Fruit fly (Drosophila melanogaster) whole organism, embryonic: Measurements from ENCODE around the gene PhKgamma.
A peak's percentile ranks its signal among the peaks of the same experiment; 100 is the strongest.

Experiments
- Abd-B ChIP-seq: fragments of 200-800 bp; sonication (Bioruptor generic); optimal IDR thresholded peaks from 2 replicates; lab custom pipeline; 2018; ENCODE audit warnings: missing biosample characterization, mild to moderate bottlenecking, missing genetic modification characterization, moderate library complexity
- Ada2b ChIP-seq: fragments of 200-800 bp; sonication (Bioruptor generic); IDR thresholded peaks from 2 replicates; pipeline ENCODE4 v1.3.6; 2022; ENCODE audit warnings: missing biosample characterization, missing genetic modification characterization
- Asciz ChIP-seq: fragments of 200-800 bp; sonication (Bioruptor generic); optimal IDR thresholded peaks from 2 replicates; lab custom pipeline; 2017; ENCODE audit warnings: missing biosample characterization, mild to moderate bottlenecking, missing genetic modification characterization, missing genetic modification reagents
- Atf6 ChIP-seq: fragments of 200-800 bp; sonication (Bioruptor generic); IDR thresholded peaks from 2 replicates; pipeline ENCODE4 v1.3.6; 2022; ENCODE audit warnings: missing biosample characterization, missing genetic modification characterization
- Awh ChIP-seq: fragments of 200-800 bp; sonication (Bioruptor generic); IDR thresholded peaks from 2 replicates; pipeline ENCODE4, ENCODE4 v1.3.6; 2022; ENCODE audit warnings: missing biosample characterization, missing genetic modification characterization
- B-H1 ChIP-seq: fragments of 200-800 bp; sonication (Bioruptor generic); IDR thresholded peaks from 3 replicates; pipeline ENCODE4 v1.3.6; 2022; ENCODE audit warnings: missing biosample characterization, missing genetic modification characterization
- B-H2 ChIP-seq: fragments of 200-800 bp; sonication (Bioruptor generic); optimal IDR thresholded peaks from 2 replicates; lab custom pipeline; 2018; ENCODE audit warnings: missing biosample characterization, mild to moderate bottlenecking, missing genetic modification characterization
- BEAF-32 ChIP-seq: fragments of 200-800 bp; sonication (Bioruptor generic); optimal IDR thresholded peaks from 3 replicates; lab custom pipeline; 2017; ENCODE audit warnings: missing biosample characterization, missing genetic modification characterization, mild to moderate bottlenecking, moderate library complexity, missing genetic modification reagents
- CG10209 ChIP-seq: fragments of 200-800 bp; sonication (Bioruptor generic); optimal IDR thresholded peaks from 3 replicates; lab custom pipeline; 2017; ENCODE audit warnings: missing biosample characterization, mild to moderate bottlenecking, missing genetic modification characterization, missing genetic modification reagents
- CG1024 ChIP-seq: fragments of 200-800 bp; sonication (Bioruptor generic); IDR thresholded peaks from 2 replicates; pipeline ENCODE4 v1.3.6; 2022; ENCODE audit warnings: missing biosample characterization, missing genetic modification characterization
- CG11093 ChIP-seq: fragments of 200-800 bp; sonication (Bioruptor generic); IDR thresholded peaks from 3 replicates; pipeline ENCODE4 v1.3.6; 2022; ENCODE audit warnings: missing biosample characterization, missing genetic modification characterization
- CG11504 ChIP-seq: fragments of 200-800 bp; sonication (Bioruptor generic); optimal IDR thresholded peaks from 3 replicates; lab custom pipeline; 2019; ENCODE audit warnings: missing biosample characterization, mild to moderate bottlenecking, missing genetic modification characterization, moderate library complexity
- CG13624 ChIP-seq: fragments of 200-800 bp; sonication (Bioruptor generic); optimal IDR thresholded peaks from 2 replicates; lab custom pipeline; 2016; ENCODE audit warnings: missing biosample characterization, missing genetic modification characterization
- CG13894 ChIP-seq: fragments of 200-800 bp; sonication (Bioruptor generic); optimal IDR thresholded peaks from 3 replicates; lab custom pipeline; 2018; ENCODE audit warnings: missing biosample characterization, mild to moderate bottlenecking, missing genetic modification characterization, moderate library complexity
- CG34422 ChIP-seq: fragments of 200-800 bp; sonication (Bioruptor generic); IDR thresholded peaks from 3 replicates; pipeline ENCODE4 v1.3.6; 2022; ENCODE audit warnings: missing biosample characterization, missing genetic modification characterization
- CG4424 ChIP-seq: fragments of 200-800 bp; sonication (Bioruptor generic); optimal IDR thresholded peaks from 3 replicates; lab custom pipeline; 2016; ENCODE audit warnings: missing biosample characterization, missing genetic modification characterization
- CG4617 ChIP-seq: fragments of 200-800 bp; sonication (Bioruptor generic); optimal IDR thresholded peaks from 3 replicates; lab custom pipeline; 2016; ENCODE audit warnings: missing biosample characterization, missing genetic modification characterization, borderline replicate concordance
- CG6254 ChIP-seq: fragments of 200-800 bp; sonication (Bioruptor generic); optimal IDR thresholded peaks from 3 replicates; lab custom pipeline; 2017; ENCODE audit warnings: mild to moderate bottlenecking, missing biosample characterization, missing genetic modification reagents, missing genetic modification characterization
- CG9876 ChIP-seq: fragments of 200-800 bp; sonication (Bioruptor generic); optimal IDR thresholded peaks from 2 replicates; lab custom pipeline; 2016; ENCODE audit warnings: missing biosample characterization, missing genetic modification characterization
- D19B ChIP-seq: fragments of 200-800 bp; sonication (Bioruptor generic); optimal IDR thresholded peaks from 2 replicates; lab custom pipeline; 2017; ENCODE audit warnings: missing biosample characterization, mild to moderate bottlenecking, missing genetic modification characterization
- Dp ChIP-seq: fragments of 200-800 bp; sonication (Bioruptor generic); optimal IDR thresholded peaks from 2 replicates; lab custom pipeline; 2018; ENCODE audit warnings: missing biosample characterization, mild to moderate bottlenecking, missing genetic modification characterization, moderate library complexity
- Drgx ChIP-seq: fragments of 200-800 bp; sonication (Bioruptor generic); IDR thresholded peaks from 2 replicates; pipeline ENCODE4 v1.3.6; 2022; ENCODE audit warnings: missing biosample characterization, missing genetic modification characterization
- HHEX ChIP-seq: fragments of 200-800 bp; sonication (Bioruptor generic); optimal IDR thresholded peaks from 3 replicates; lab custom pipeline; 2017; ENCODE audit warnings: missing biosample characterization, mild to moderate bottlenecking, missing genetic modification characterization, missing genetic modification reagents
- Hsf ChIP-seq: fragments of 200-800 bp; sonication (Bioruptor generic); optimal IDR thresholded peaks from 3 replicates; lab custom pipeline; 2016; ENCODE audit warnings: missing biosample characterization, missing genetic modification characterization
- Nf-YC ChIP-seq: fragments of 200-800 bp; optimal IDR thresholded peaks from 3 replicates; lab custom pipeline; 2019; ENCODE audit warnings: missing biosample characterization, mild to moderate bottlenecking, missing genetic modification characterization, moderate library complexity
- NfI ChIP-seq: fragments of 200-800 bp; sonication (Bioruptor generic); optimal IDR thresholded peaks from 3 replicates; lab custom pipeline; 2018; ENCODE audit warnings: missing biosample characterization, mild to moderate bottlenecking, missing genetic modification characterization, moderate library complexity
- Oli ChIP-seq: fragments of 200-800 bp; sonication (Bioruptor generic); optimal IDR thresholded peaks from 2 replicates; lab custom pipeline; 2018; ENCODE audit warnings: missing biosample characterization, mild to moderate bottlenecking, missing genetic modification characterization, moderate library complexity
- PHDP ChIP-seq: fragments of 200-800 bp; sonication (Bioruptor generic); optimal IDR thresholded peaks from 3 replicates; lab custom pipeline; 2018; ENCODE audit warnings: missing biosample characterization, mild to moderate bottlenecking, missing genetic modification characterization, moderate library complexity
- Pdp1 ChIP-seq, 2 experiments: fragments of 200-800 bp; sonication (Bioruptor generic); optimal IDR thresholded peaks; 3 replicates each; lab custom pipeline; 2016; ENCODE audit warnings: missing biosample characterization in 2 of 2, missing genetic modification characterization in 2 of 2, mild to moderate bottlenecking in 1 of 2, moderate library complexity in 1 of 2
- Ravus ChIP-seq: fragments of 200-800 bp; sonication (Bioruptor generic); IDR thresholded peaks from 2 replicates; pipeline ENCODE4 v1.3.6; 2022; ENCODE audit warnings: missing biosample characterization, missing genetic modification characterization
- Scr ChIP-seq: fragments of 200-800 bp; sonication (Bioruptor generic); IDR thresholded peaks from 2 replicates; pipeline ENCODE4 v1.3.6; 2022; ENCODE audit warnings: missing biosample characterization, missing genetic modification characterization; ENCODE audit not compliant: partially characterized antibody
- Side ChIP-seq: fragments of 200-800 bp; sonication (Bioruptor generic); optimal IDR thresholded peaks from 2 replicates; lab custom pipeline; 2016; ENCODE audit warnings: missing biosample characterization, missing genetic modification characterization
- Sox100B ChIP-seq: fragments of 200-800 bp; sonication (Bioruptor generic); optimal IDR thresholded peaks from 3 replicates; lab custom pipeline; 2018; ENCODE audit warnings: missing biosample characterization, mild to moderate bottlenecking, missing genetic modification characterization
- Xrp1 ChIP-seq: fragments of 200-800 bp; sonication (Bioruptor generic); IDR thresholded peaks from 2 replicates; pipeline ENCODE4 v1.3.6; 2022; ENCODE audit warnings: missing biosample characterization, missing genetic modification characterization
- az2 ChIP-seq: fragments of 200-800 bp; sonication (Bioruptor generic); optimal IDR thresholded peaks from 3 replicates; lab custom pipeline; 2016; ENCODE audit warnings: missing biosample characterization, missing genetic modification characterization
- bcd ChIP-seq: fragments of 200-800 bp; sonication (Bioruptor generic); optimal IDR thresholded peaks from 2 replicates; lab custom pipeline; 2017; ENCODE audit warnings: missing biosample characterization, mild to moderate bottlenecking, missing genetic modification characterization
- cad ChIP-seq: fragments of >200 bp; optimal IDR thresholded peaks from 2 replicates; lab custom pipeline; 2017; ENCODE audit warnings: missing biosample characterization, missing genetic modification characterization
- caup ChIP-seq: fragments of 200-800 bp; sonication (Bioruptor generic); optimal IDR thresholded peaks from 3 replicates; lab custom pipeline; 2017; ENCODE audit warnings: missing biosample characterization, mild to moderate bottlenecking, missing genetic modification characterization, moderate library complexity; ENCODE audit not compliant: severe bottlenecking
- chn ChIP-seq: fragments of 200-800 bp; sonication (Bioruptor generic); optimal IDR thresholded peaks from 2 replicates; lab custom pipeline; 2016; ENCODE audit warnings: missing biosample characterization, missing genetic modification characterization
- crp ChIP-seq, 2 experiments: fragments of 200-800 bp; sonication (Bioruptor generic); optimal IDR thresholded peaks; 2 replicates in 1 of 2; 3 replicates in 1 of 2; lab custom pipeline; 2017; ENCODE audit warnings: missing biosample characterization in 2 of 2, missing genetic modification characterization in 2 of 2, mild to moderate bottlenecking in 1 of 2, moderate library complexity in 1 of 2
- dmrt11E ChIP-seq: fragments of 200-800 bp; sonication (Bioruptor generic); optimal IDR thresholded peaks from 3 replicates; lab custom pipeline; 2018; ENCODE audit warnings: missing biosample characterization, mild to moderate bottlenecking, missing genetic modification characterization, moderate library complexity
- en ChIP-seq: fragments of 200-800 bp; sonication (Bioruptor generic); optimal IDR thresholded peaks from 2 replicates; lab custom pipeline; 2016; ENCODE audit warnings: missing biosample characterization, missing genetic modification characterization
- gt ChIP-seq: fragments of 200-800 bp; sonication (Bioruptor generic); IDR thresholded peaks from 2 replicates; pipeline ENCODE4 v1.3.6; 2022; ENCODE audit warnings: missing biosample characterization, missing genetic modification characterization
- peb ChIP-seq: fragments of 200-800 bp; sonication (Bioruptor generic); IDR thresholded peaks from 2 replicates; pipeline ENCODE4 v1.3.6; 2022; ENCODE audit warnings: missing biosample characterization, missing genetic modification characterization
- sens-2 ChIP-seq: fragments of 200-800 bp; sonication (Bioruptor generic); IDR thresholded peaks from 2 replicates; pipeline ENCODE4 v1.3.6; 2022; ENCODE audit warnings: missing biosample characterization, missing genetic modification characterization
- sug ChIP-seq: fragments of 200-800 bp; optimal IDR thresholded peaks from 2 replicates; lab custom pipeline; 2019; ENCODE audit warnings: missing biosample characterization, mild to moderate bottlenecking, missing genetic modification characterization, moderate library complexity
- trem ChIP-seq: fragments of 200-800 bp; optimal IDR thresholded peaks from 3 replicates; lab custom pipeline; 2019; ENCODE audit warnings: missing biosample characterization, mild to moderate bottlenecking, missing genetic modification characterization, moderate library complexity
- tup ChIP-seq: fragments of 200-800 bp; sonication (Bioruptor generic); optimal IDR thresholded peaks from 2 replicates; lab custom pipeline; 2016; ENCODE audit warnings: missing biosample characterization, mild to moderate bottlenecking, missing genetic modification characterization, moderate library complexity

Gene PhKgamma

dm6 chrX:11714529-11715262, 19.8 kb downstream of the PhKgamma start (continued):
- TF ChIP-seq NfI (GFP tag; lab: Kevin White, UChicago) (peak; percentile 73), Ravus (GFP tag; lab: Robert Waterston, UW) (no peak), Awh (GFP tag; lab: Robert Waterston, UW) (peak; percentile 53; the same call in 1 of the 2 replicates), en (GFP tag; lab: Kevin White, UChicago) (no peak), peb (GFP tag; lab: Robert Waterston, UW) (0 out of 2 replicates have a peak, but pooled peaks have one; percentile 21), CG11504 (tag; lab: Kevin White, UChicago) (peak; percentile 71), Sox100B (GFP tag; lab: Kevin White, UChicago) (peak; percentile 43), HHEX (peak; percentile 70), az2 (peak; percentile 18), crp (GFP tag; optimal IDR thresholded peaks at IDR 0.05; lab: Kevin White, UChicago) (peak in 1 of 2 experiments; percentile 67), cad (no peak), Pdp1 (GFP tag; optimal IDR thresholded peaks at IDR 0.05; lab: Kevin White, UChicago) (peak in 1 of 2 experiments; percentile 40), Hsf (GFP tag; lab: Kevin White, UChicago) (peak; percentile 9), sens-2 (no peak), CG34422 (GFP tag; lab: Robert Waterston, UW) (peak; percentile 76), bcd (peak; percentile 78), Ada2b (GFP tag; lab: Robert Waterston, UW) (0 out of 2 replicates have a peak, but pooled peaks have one; percentile 51), PHDP (peak; percentile 68), B-H2 (GFP tag; lab: Kevin White, UChicago) (peak; percentile 39), sug (tag; lab: Kevin White, UChicago) (peak; percentile 45), Atf6 (GFP tag; lab: Robert Waterston, UW) (peak; percentile 81), CG11093 (GFP tag; lab: Robert Waterston, UW) (peak; percentile 70), CG13894 (tag; lab: Kevin White, UChicago) (peak; percentile 60), Dp (no peak), Oli (tag; lab: Kevin White, UChicago) (peak; percentile 71), Abd-B (GFP tag; lab: Kevin White, UChicago) (peak; percentile 60), Xrp1 (GFP tag; lab: Robert Waterston, UW) (peak; percentile 56), chn (peak; percentile 25), caup (GFP tag; lab: Kevin White, UChicago) (peak; percentile 63), Scr (GFP tag; lab: Robert Waterston, UW) (peak; percentile 14; the same call in 1 of the 2 replicates), B-H1 (GFP tag; lab: Robert Waterston, UW) (peak; percentile 46), CG6254 (peak; percentile 49), gt (0 out of 2 replicates have a peak, but pooled peaks have one; percentile 18), CG9876 (peak; percentile 43), CG4424 (GFP tag; lab: Kevin White, UChicago) (no peak), Side (GFP tag; lab: Kevin White, UChicago) (no peak), CG1024 (GFP tag; lab: Robert Waterston, UW) (no peak), dmrt11E (no peak), BEAF-32 (GFP tag; lab: Kevin White, UChicago) (peak; percentile 61), CG4617 (GFP tag; lab: Kevin White, UChicago) (no peak), Drgx (peak; percentile 59), Asciz (GFP tag; lab: Kevin White, UChicago) (no peak), Nf-YC (peak; percentile 67), CG13624 (no peak), CG10209 (peak; percentile 69), D19B (peak; percentile 42), tup (GFP tag; lab: Kevin White, UChicago) (no peak), trem (tag; lab: Kevin White, UChicago) (peak; percentile 98)
